Fruit fly (Drosophila melanogaster) whole organism, prepupa: ENCODE results near the gene Rev1.

Source experiments
- CG1621 ChIP-seq: fragments of 200-800 bp; sonication (Bioruptor generic); optimal IDR thresholded peaks from 3 replicates; lab custom pipeline; 2018; ENCODE audit warnings: missing biosample characterization, mild to moderate bottlenecking, missing genetic modification characterization
- CG3032 ChIP-seq: fragments of 200-800 bp; optimal IDR thresholded peaks from 2 replicates; lab custom pipeline; 2019; ENCODE audit warnings: missing biosample characterization, mild to moderate bottlenecking, missing genetic modification characterization, moderate library complexity
- CG34406 ChIP-seq: fragments of 200-800 bp; sonication (Bioruptor generic); optimal IDR thresholded peaks from 3 replicates; lab custom pipeline; 2016; ENCODE audit warnings: missing biosample characterization, missing genetic modification characterization
- CG8632 ChIP-seq: fragments of 200-800 bp; sonication (Bioruptor generic); optimal IDR thresholded peaks from 3 replicates; lab custom pipeline; 2016; ENCODE audit warnings: missing biosample characterization, missing genetic modification characterization
- Eip78C ChIP-seq: fragments of 200-800 bp; sonication (Bioruptor generic); peaks from one replicate; lab custom pipeline; 2016; ENCODE audit warnings: missing biosample characterization, missing genetic modification characterization
- Gug ChIP-seq: fragments of 200-800 bp; sonication (Bioruptor generic); IDR thresholded peaks from 2 replicates; pipeline ENCODE4 v1.3.6; 2022; ENCODE audit warnings: missing biosample characterization, missing genetic modification characterization
- Lpt ChIP-seq: fragments of 200-800 bp; sonication (Bioruptor generic); optimal IDR thresholded peaks from 3 replicates; lab custom pipeline; 2016; ENCODE audit warnings: missing biosample characterization, missing genetic modification characterization
- OdsH ChIP-seq: fragments of 200-800 bp; sonication (Bioruptor generic); optimal IDR thresholded peaks from 3 replicates; lab custom pipeline; 2016; ENCODE audit warnings: missing biosample characterization, missing genetic modification characterization
- salr ChIP-seq, 2 experiments: fragments of 200-800 bp; sonication (Bioruptor generic); optimal IDR thresholded peaks; 3 replicates each; lab custom pipeline; 2016 to 2018; ENCODE audit warnings: missing biosample characterization in 2 of 2, missing genetic modification characterization in 2 of 2, mild to moderate bottlenecking in 1 of 2
- svp ChIP-seq: fragments of 200-800 bp; sonication (Bioruptor generic); peaks from one replicate; lab custom pipeline; 2016; ENCODE audit warnings: missing biosample characterization, missing genetic modification characterization

- TF ChIP-seq salr (GFP tag; optimal IDR thresholded peaks at IDR 0.05; lab: Kevin White, UChicago) (peak in 1 of 2 experiments; percentile 74), Gug (GFP tag; lab: Robert Waterston, UW) (peak; percentile 47; the same call in 1 of the 2 replicates), CG3032 (peak; percentile 57), CG34406 (GFP tag; lab: Kevin White, UChicago) (peak; percentile 66), Lpt (GFP tag; lab: Kevin White, UChicago) (peak; percentile 8), CG8632 (GFP tag; lab: Kevin White, UChicago) (peak; percentile 45), CG1621 (no peak), svp (GFP tag; lab: Kevin White, UChicago) (peak; percentile 95), OdsH (peak; percentile 83), Eip78C (GFP tag; lab: Kevin White, UChicago) (peak; percentile 95)
These were observed 45.8 kb upstream of the Rev1 start for dm6 chr3L:608362-608761.
